Worm (Caenorhabditis elegans) whole organism, early embryonic: Measurements from ENCODE around the gene K02D10.2.

Source experiments
- F13C5.2 ChIP-seq: sonication (generic microtip); optimal IDR thresholded peaks from 2 replicates; lab custom pipeline; 2017; ENCODE audit warnings: mild to moderate bottlenecking, missing genetic modification characterization, inconsistent platforms, missing compliant biosample characterization
- aly-1 ChIP-seq: sonication (generic microtip); optimal IDR thresholded peaks from 2 replicates; lab custom pipeline; 2016; ENCODE audit warnings: missing genetic modification characterization, missing compliant biosample characterization
- ama-1 ChIP-seq: fragments of 150-350 bp; optimal IDR thresholded peaks from 2 replicates; lab custom pipeline; 2014
- ceh-13 ChIP-seq: fragments of 200-800 bp; sonication (Bioruptor generic); optimal IDR thresholded peaks from 2 replicates; lab custom pipeline; 2018; ENCODE audit warnings: mild to moderate bottlenecking, missing genetic modification characterization, missing compliant biosample characterization
- ceh-36 ChIP-seq: sonication (generic microtip); optimal IDR thresholded peaks from 2 replicates; lab custom pipeline; 2016; ENCODE audit warnings: missing genetic modification characterization, inconsistent platforms, missing compliant biosample characterization
- flt-1 ChIP-seq: fragments of 200-800 bp; sonication (Bioruptor generic); IDR thresholded peaks from 2 replicates; pipeline ENCODE4 v1.3.6; 2022; ENCODE audit warnings: missing genetic modification characterization, missing compliant biosample characterization
- hmg-4 ChIP-seq: fragments of 200-800 bp; sonication (Bioruptor generic); optimal IDR thresholded peaks from 2 replicates; lab custom pipeline; 2018; ENCODE audit warnings: mild to moderate bottlenecking, missing genetic modification characterization, missing compliant biosample characterization
- hnd-1 ChIP-seq: sonication (generic microtip); optimal IDR thresholded peaks from 2 replicates; lab custom pipeline; 2016; ENCODE audit warnings: missing genetic modification characterization, missing compliant biosample characterization
- scrt-1 ChIP-seq: fragments of 200-800 bp; sonication (Bioruptor generic); IDR thresholded peaks from 2 replicates; pipeline ENCODE4 v1.3.6; 2022; ENCODE audit warnings: missing genetic modification characterization, missing compliant biosample characterization
- tbx-11 ChIP-seq: fragments of 200-800 bp; sonication (Bioruptor generic); IDR thresholded peaks from 2 replicates; pipeline ENCODE4 v1.3.6; 2022; ENCODE audit warnings: missing genetic modification characterization, missing compliant biosample characterization

DNA sequence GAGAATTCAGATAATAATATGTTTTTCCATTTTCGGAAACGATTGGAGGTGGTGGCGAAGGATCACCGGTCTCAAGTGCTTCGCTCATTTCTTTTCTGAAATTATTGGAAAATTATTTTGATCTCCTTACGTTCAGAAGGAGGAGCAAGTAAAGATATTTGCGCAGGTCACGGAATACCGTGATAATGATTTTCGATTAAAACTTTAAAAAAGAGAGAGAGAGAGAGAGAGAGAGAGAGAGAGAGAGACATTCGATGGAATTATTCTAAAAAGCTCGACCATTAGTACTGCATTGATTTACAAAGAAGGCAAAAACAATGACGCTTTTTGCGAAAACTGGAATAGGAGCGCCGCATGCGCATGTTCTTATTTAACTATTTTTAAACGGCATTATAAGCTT is 21.2 kb upstream of the K02D10.2 start, which contains the start of gene ztf-1:
- TF ChIP-seq tbx-11: no peak
- no peak for TF ChIP-seq hmg-4 (GFP tag; lab: Kevin White, UChicago)
- no peak for TF ChIP-seq ama-1 (lab: Kevin White, UChicago)
- TF ChIP-seq ceh-13 (GFP tag; lab: Kevin White, UChicago): no peak
- no peak for TF ChIP-seq aly-1 (tag; lab: Kevin White, UChicago)
- no peak for TF ChIP-seq scrt-1
- TF ChIP-seq F13C5.2: no peak
- TF ChIP-seq flt-1 (GFP tag; lab: Robert Waterston, UW): no peak
- no peak for TF ChIP-seq hnd-1 (tag; lab: Kevin White, UChicago)
- TF ChIP-seq ceh-36 (tag; lab: Kevin White, UChicago): no peak
